Worm (Caenorhabditis elegans): ENCODE data around the gene tag-180.

The tag-180 gene

ce11 chrII:11302591-11302990, 26.6 kb downstream of the tag-180 start, which contains the start of gene samp-1:
Gene samp-1 (plus strand): TSS chrII:11302891.
- TF ChIP-seq jun-1 (tag; optimal IDR thresholded peaks at IDR 0.05) (no peak), mdl-1 (tag; optimal IDR thresholded peaks at IDR 0.05) (no peak), R02D3.7 (tag; optimal IDR thresholded peaks at IDR 0.05) (no peak), pqm-1 (tag; optimal IDR thresholded peaks at IDR 0.05) (no peak), ztf-11 (tag; optimal IDR thresholded peaks at IDR 0.05) (no peak), nhr-25 (tag; optimal IDR thresholded peaks at IDR 0.05) (no peak), ceh-16 (tag; optimal IDR thresholded peaks at IDR 0.05) (no peak), lin-39 (tag; optimal IDR thresholded peaks at IDR 0.05) (no peak), elt-1 (tag; optimal IDR thresholded peaks at IDR 0.05) (no peak), snpc-4 (tag; optimal IDR thresholded peaks at IDR 0.05) (no peak), unc-62 (GFP tag; optimal IDR thresholded peaks at IDR 0.05) (no peak), nhr-23 (tag; optimal IDR thresholded peaks at IDR 0.05) (no peak), nhr-12 (tag; optimal IDR thresholded peaks at IDR 0.05) (no peak), ZK546.5 (tag; optimal IDR thresholded peaks at IDR 0.05) (no peak), nhr-67 (tag; optimal IDR thresholded peaks at IDR 0.05) (no peak), nhr-77 (tag; optimal IDR thresholded peaks at IDR 0.05) (no peak)

- TF ChIP-seq egl-5 (tag; optimal IDR thresholded peaks at IDR 0.05) (no peak), skn-1 (tag; optimal IDR thresholded peaks at IDR 0.05) (no peak), sea-2 (GFP tag; optimal IDR thresholded peaks at IDR 0.05) (no peak), nhr-76 (tag; optimal IDR thresholded peaks at IDR 0.05) (no peak), nhr-11 (tag; optimal IDR thresholded peaks at IDR 0.05) (no peak), fkh-2 (tag; optimal IDR thresholded peaks at IDR 0.05) (no peak), mml-1 (tag; optimal IDR thresholded peaks at IDR 0.05) (no peak), nhr-12 (tag; optimal IDR thresholded peaks at IDR 0.05) (no peak), daf-12 (tag; optimal IDR thresholded peaks at IDR 0.05) (no peak), elt-3 (tag; optimal IDR thresholded peaks at IDR 0.05) (no peak), elt-1 (tag; optimal IDR thresholded peaks at IDR 0.05) (no peak), mdl-1 (tag; optimal IDR thresholded peaks at IDR 0.05) (no peak)
Measured at ce11 chrII:11301059-11301458, 28.2 kb downstream of the tag-180 start, which contains the start of gene raga-1. Gene raga-1 (plus strand): TSS chrII:11301359.

ce11 chrII:11297217-11297738, 32.0 kb downstream of the tag-180 start, which contains the start of gene saps-1:
Gene saps-1 (plus strand): TSS chrII:11297688.
- TF ChIP-seq ceh-28 (tag; optimal IDR thresholded peaks at IDR 0.05) (no peak), ceh-82 (tag; optimal IDR thresholded peaks at IDR 0.05) (no peak), ceh-9 (tag; optimal IDR thresholded peaks at IDR 0.05) (no peak), elt-1 (tag; optimal IDR thresholded peaks at IDR 0.05) (no peak), hmg-11 (tag; optimal IDR thresholded peaks at IDR 0.05) (peak; percentile 35), nhr-237 (tag; optimal IDR thresholded peaks at IDR 0.05) (no peak), fkh-10 (GFP tag; optimal IDR thresholded peaks at IDR 0.05) (no peak), lsy-12 (tag; optimal IDR thresholded peaks at IDR 0.05) (no peak), sea-2 (GFP tag; optimal IDR thresholded peaks at IDR 0.05) (no peak), egl-27 (tag; optimal IDR thresholded peaks at IDR 0.05) (no peak), ZK546.5 (tag; optimal IDR thresholded peaks at IDR 0.05) (no peak), pha-4 (tag; optimal IDR thresholded peaks at IDR 0.05) (peak; percentile 3), nhr-76 (tag; optimal IDR thresholded peaks at IDR 0.05) (no peak), nhr-67 (tag; optimal IDR thresholded peaks at IDR 0.05) (no peak), fkh-2 (tag; optimal IDR thresholded peaks at IDR 0.05) (no peak), elt-2 (tag; optimal IDR thresholded peaks at IDR 0.05) (peak; percentile 6), pqm-1 (tag; optimal IDR thresholded peaks at IDR 0.05) (no peak), nfya-1 (tag; optimal IDR thresholded peaks at IDR 0.05; ENCODE audit: insufficient read depth) (no peak)

- no peak for TF ChIP-seq nhr-11 (tag; optimal IDR thresholded peaks at IDR 0.05)
- TF ChIP-seq nhr-25 (tag; optimal IDR thresholded peaks at IDR 0.05): peak; percentile 72
- TF ChIP-seq ceh-82 (tag; optimal IDR thresholded peaks at IDR 0.05): no peak
- no peak for TF ChIP-seq ceh-16 (tag; optimal IDR thresholded peaks at IDR 0.05)
- TF ChIP-seq ceh-28 (tag; optimal IDR thresholded peaks at IDR 0.05): peak; percentile 49
- no peak for TF ChIP-seq egl-5 (tag; optimal IDR thresholded peaks at IDR 0.05)
- no peak for TF ChIP-seq nhr-12 (tag; optimal IDR thresholded peaks at IDR 0.05)
- TF ChIP-seq lin-15B (tag; optimal IDR thresholded peaks at IDR 0.05): peak; percentile 83
- peak; percentile 17 for TF ChIP-seq pqm-1 (tag; optimal IDR thresholded peaks at IDR 0.05)
- peak; percentile 39 for TF ChIP-seq hmg-11 (tag; optimal IDR thresholded peaks at IDR 0.05)
- no peak for TF ChIP-seq nhr-77 (tag; optimal IDR thresholded peaks at IDR 0.05)
- TF ChIP-seq pha-4 (tag; optimal IDR thresholded peaks at IDR 0.05): peak; percentile 69
- TF ChIP-seq sea-2 (GFP tag; optimal IDR thresholded peaks at IDR 0.05): no peak
- no peak for TF ChIP-seq elt-3 (tag; optimal IDR thresholded peaks at IDR 0.05)
- TF ChIP-seq snpc-4 (tag; optimal IDR thresholded peaks at IDR 0.05): peak; percentile 84
- peak; percentile 29 for TF ChIP-seq elt-2 (tag; optimal IDR thresholded peaks at IDR 0.05)
- peak; percentile 80 for TF ChIP-seq nhr-23 (tag; optimal IDR thresholded peaks at IDR 0.05)
- TF ChIP-seq ama-1 (optimal IDR thresholded peaks at IDR 0.05): no peak
- peak; percentile 65 for TF ChIP-seq nfya-1 (tag; optimal IDR thresholded peaks at IDR 0.05; ENCODE audit: insufficient read depth)
- peak; percentile 39 for TF ChIP-seq R02D3.7 (tag; optimal IDR thresholded peaks at IDR 0.05)
- peak; percentile 53 for TF ChIP-seq nhr-43 (tag; optimal IDR thresholded peaks at IDR 0.05; ENCODE audit: poor library complexity, severe bottlenecking)
- peak; percentile 42 for TF ChIP-seq elt-1 (tag; optimal IDR thresholded peaks at IDR 0.05)
- no peak for TF ChIP-seq ztf-4 (tag; optimal IDR thresholded peaks at IDR 0.05)
- peak; percentile 43 for TF ChIP-seq lin-39 (tag; optimal IDR thresholded peaks at IDR 0.05)
- TF ChIP-seq eor-1 (tag; optimal IDR thresholded peaks at IDR 0.05): no peak
Measured at ce11 chrII:11293433-11293832, 35.8 kb downstream of the tag-180 start, which contains the start of gene C47G2.4. Gene C47G2.4 (minus strand): TSS chrII:11293606.

Data from whole organism, L3 larva.